Worm (Caenorhabditis elegans) whole organism, late embryonic: ENCODE results near the gene C14C6.13.

Source experiments
- C08G9.2 ChIP-seq: sonication (generic microtip); optimal IDR thresholded peaks from 2 replicates; lab custom pipeline; 2016; ENCODE audit warnings: mild to moderate bottlenecking, missing genetic modification characterization, moderate library complexity, missing compliant biosample characterization
- C38D4.7 ChIP-seq: fragments of 200-800 bp; sonication (Bioruptor generic); optimal IDR thresholded peaks from 2 replicates; lab custom pipeline; 2018; ENCODE audit warnings: mild to moderate bottlenecking, missing genetic modification characterization, moderate library complexity, missing compliant biosample characterization
- F13H6.1 ChIP-seq: sonication (generic microtip); optimal IDR thresholded peaks from 2 replicates; lab custom pipeline; 2016; ENCODE audit warnings: missing genetic modification characterization, missing compliant biosample characterization
- K09A11.1 ChIP-seq: sonication (generic microtip); optimal IDR thresholded peaks from 2 replicates; lab custom pipeline; 2017; ENCODE audit warnings: antibody characterized with exemption, mild to moderate bottlenecking, missing genetic modification characterization, missing compliant biosample characterization; ENCODE audit not compliant: insufficient read depth
- Y22D7AL.16 ChIP-seq: sonication (generic microtip); optimal IDR thresholded peaks from 2 replicates; lab custom pipeline; 2016; ENCODE audit warnings: missing genetic modification characterization, missing compliant biosample characterization
- ahr-1 ChIP-seq: sonication (generic microtip); optimal IDR thresholded peaks from 2 replicates; lab custom pipeline; 2016; ENCODE audit warnings: missing genetic modification characterization, missing compliant biosample characterization
- ama-1 ChIP-seq: fragments of 150-350 bp; optimal IDR thresholded peaks from 2 replicates; lab custom pipeline; 2014
- ceh-14 ChIP-seq: sonication (generic microtip); optimal IDR thresholded peaks from 2 replicates; lab custom pipeline; 2016; ENCODE audit warnings: missing genotype, missing genetic modification characterization, missing compliant biosample characterization
- ceh-2 ChIP-seq: sonication (generic microtip); optimal IDR thresholded peaks from 2 replicates; lab custom pipeline; 2016; ENCODE audit warnings: missing genotype, missing genetic modification characterization, missing compliant biosample characterization
- ceh-24 ChIP-seq: sonication (generic microtip); optimal IDR thresholded peaks from 2 replicates; lab custom pipeline; 2016; ENCODE audit warnings: mild to moderate bottlenecking, missing genetic modification characterization, missing compliant biosample characterization
- ceh-30 ChIP-seq: fragments of 150-350 bp; optimal IDR thresholded peaks from 2 replicates; lab custom pipeline; 2014; ENCODE audit warnings: missing biosample characterization, missing genetic modification characterization
- ceh-34 ChIP-seq: sonication (generic microtip); optimal IDR thresholded peaks from 2 replicates; lab custom pipeline; 2016; ENCODE audit warnings: mild to moderate bottlenecking, missing genetic modification characterization, missing compliant biosample characterization
- ceh-45 ChIP-seq: fragments of 200-800 bp; sonication (Bioruptor generic); IDR thresholded peaks from 2 replicates; pipeline ENCODE4 v1.3.6; 2022; ENCODE audit warnings: missing genetic modification reagents, missing genetic modification characterization, missing compliant biosample characterization
- ceh-6 ChIP-seq: fragments of 200-800 bp; sonication (Bioruptor generic); optimal IDR thresholded peaks from 2 replicates; lab custom pipeline; 2018; ENCODE audit warnings: mild to moderate bottlenecking, missing genetic modification characterization, missing compliant biosample characterization
- ceh-9 ChIP-seq: sonication (generic microtip); optimal IDR thresholded peaks from 2 replicates; lab custom pipeline; 2016; ENCODE audit warnings: mild to moderate bottlenecking, missing genetic modification characterization, inconsistent platforms, missing compliant biosample characterization
- dmd-4 ChIP-seq: sonication (generic microtip); optimal IDR thresholded peaks from 2 replicates; lab custom pipeline; 2016; ENCODE audit warnings: borderline replicate concordance, missing genetic modification characterization, missing compliant biosample characterization
- elt-4 ChIP-seq: sonication (generic microtip); optimal IDR thresholded peaks from 2 replicates; lab custom pipeline; 2016; ENCODE audit warnings: missing genetic modification characterization, missing compliant biosample characterization
- ets-4 ChIP-seq: sonication (generic microtip); optimal IDR thresholded peaks from 2 replicates; lab custom pipeline; 2016; ENCODE audit warnings: missing genetic modification characterization, missing compliant biosample characterization
- fax-1 ChIP-seq: sonication (generic microtip); optimal IDR thresholded peaks from 2 replicates; lab custom pipeline; 2016; ENCODE audit warnings: missing genotype, missing genetic modification characterization, missing compliant biosample characterization
- fkh-6 ChIP-seq: sonication (generic microtip); optimal IDR thresholded peaks from 2 replicates; lab custom pipeline; 2016; ENCODE audit warnings: missing genetic modification characterization, missing compliant biosample characterization
- hlh-13 ChIP-seq: fragments of 200-800 bp; sonication (Bioruptor generic); optimal IDR thresholded peaks from 2 replicates; lab custom pipeline; 2018; ENCODE audit warnings: mild to moderate bottlenecking, missing genetic modification characterization, missing compliant biosample characterization
- hlh-15 ChIP-seq: sonication (generic microtip); optimal IDR thresholded peaks from 2 replicates; lab custom pipeline; 2016; ENCODE audit warnings: missing genetic modification characterization, missing compliant biosample characterization
- hlh-30 ChIP-seq: sonication (generic microtip); optimal IDR thresholded peaks from 2 replicates; lab custom pipeline; 2017; ENCODE audit warnings: antibody characterized with exemption, missing genetic modification characterization, missing compliant biosample characterization; ENCODE audit not compliant: insufficient read depth
- hlh-6 ChIP-seq: sonication (generic microtip); optimal IDR thresholded peaks from 2 replicates; lab custom pipeline; 2016; ENCODE audit warnings: missing genotype, missing genetic modification characterization, missing compliant biosample characterization
- lim-6 ChIP-seq: sonication (generic microtip); optimal IDR thresholded peaks from 2 replicates; lab custom pipeline; 2016; ENCODE audit warnings: missing genetic modification characterization, missing compliant biosample characterization
- mec-3 ChIP-seq: sonication (generic microtip); optimal IDR thresholded peaks from 2 replicates; lab custom pipeline; 2016; ENCODE audit warnings: borderline replicate concordance, missing genetic modification characterization, missing compliant biosample characterization
- nfya-1 ChIP-seq: sonication (generic microtip); optimal IDR thresholded peaks from 2 replicates; lab custom pipeline; 2017; ENCODE audit warnings: missing genetic modification characterization, mild to moderate bottlenecking, missing compliant biosample characterization, antibody characterized with exemption, moderate library complexity
- nhr-232 ChIP-seq: sonication (generic microtip); optimal IDR thresholded peaks from 2 replicates; lab custom pipeline; 2016; ENCODE audit warnings: missing genetic modification characterization, missing compliant biosample characterization
- odd-2 ChIP-seq: sonication (generic microtip); optimal IDR thresholded peaks from 2 replicates; lab custom pipeline; 2017; ENCODE audit warnings: antibody characterized with exemption, mild to moderate bottlenecking, missing genetic modification characterization, missing compliant biosample characterization
- pag-3 ChIP-seq: sonication (generic microtip); optimal IDR thresholded peaks from 2 replicates; lab custom pipeline; 2016; ENCODE audit warnings: missing compliant biosample characterization, missing genetic modification characterization, borderline replicate concordance
- pax-1 ChIP-seq: fragments of 150-350 bp; optimal IDR thresholded peaks from 2 replicates; lab custom pipeline; 2014; ENCODE audit warnings: missing biosample characterization, missing genetic modification characterization
- pha-2 ChIP-seq: sonication (generic microtip); optimal IDR thresholded peaks from 2 replicates; lab custom pipeline; 2017; ENCODE audit warnings: mild to moderate bottlenecking, missing genetic modification characterization, missing compliant biosample characterization
- pqm-1 ChIP-seq: sonication (generic microtip); optimal IDR thresholded peaks from 2 replicates; lab custom pipeline; 2016; ENCODE audit warnings: missing genetic modification characterization, missing compliant biosample characterization
- sdc-2 ChIP-seq: sonication (generic microtip); optimal IDR thresholded peaks from 2 replicates; lab custom pipeline; 2016; ENCODE audit warnings: missing genotype, missing genetic modification characterization, missing compliant biosample characterization
- sox-2 ChIP-seq: fragments of 200-800 bp; sonication (Bioruptor generic); IDR thresholded peaks from 2 replicates; pipeline ENCODE4 v1.3.6; 2022; ENCODE audit warnings: missing genetic modification reagents, missing genetic modification characterization, missing compliant biosample characterization
- tbx-7 ChIP-seq: sonication (generic microtip); optimal IDR thresholded peaks from 2 replicates; lab custom pipeline; 2016; ENCODE audit warnings: missing genotype, missing genetic modification characterization, missing compliant biosample characterization
- unc-3 ChIP-seq, 2 experiments: fragments of 200-800 bp in 1 of 2; sonication (Bioruptor generic) in 1 of 2; sonication (generic microtip) in 1 of 2; conservative IDR thresholded peaks in 1 of 2; optimal IDR thresholded peaks in 1 of 2; 2 replicates each; pipeline versions ENCODE4 v1.3.6 to Lab custom; 2016 to 2022; ENCODE audit warnings: missing compliant biosample characterization in 2 of 2, missing genetic modification characterization in 2 of 2, missing genetic modification reagents in 1 of 2
- unc-42 ChIP-seq: sonication (generic microtip); optimal IDR thresholded peaks from 2 replicates; lab custom pipeline; 2016; ENCODE audit warnings: missing genotype, missing genetic modification characterization, missing compliant biosample characterization

The C14C6.13 gene

ce11 chrV:578977-579376, 4.4 kb upstream of the C14C6.13 start, which contains the start of gene K06H6.4:
TSS of gene K06H6.4 (plus strand) at chrV:579277.
- no peak for TF ChIP-seq C08G9.2 (tag; lab: Kevin White, UChicago)
- TF ChIP-seq ets-4 (tag; lab: Kevin White, UChicago): no peak
- TF ChIP-seq odd-2: no peak
- no peak for TF ChIP-seq tbx-7
- no peak for TF ChIP-seq F13H6.1 (tag; lab: Kevin White, UChicago)
- TF ChIP-seq mec-3 (tag; lab: Kevin White, UChicago): no peak
- no peak for TF ChIP-seq pag-3 (tag; lab: Kevin White, UChicago)
- TF ChIP-seq fax-1: no peak
- TF ChIP-seq pqm-1 (tag; lab: Kevin White, UChicago): no peak
- no peak for TF ChIP-seq nhr-232
- no peak for TF ChIP-seq ceh-34 (tag; lab: Kevin White, UChicago)
- no peak for TF ChIP-seq hlh-30 (tag; lab: Kevin White, UChicago)
- no peak for TF ChIP-seq ahr-1 (tag; lab: Kevin White, UChicago)
- no peak for TF ChIP-seq ceh-24 (tag; lab: Kevin White, UChicago)
- TF ChIP-seq ceh-6 (GFP tag; lab: Kevin White, UChicago): no peak
- TF ChIP-seq C38D4.7 (GFP tag; lab: Kevin White, UChicago): no peak
- no peak for TF ChIP-seq dmd-4
- TF ChIP-seq ceh-2: no peak

DNA sequence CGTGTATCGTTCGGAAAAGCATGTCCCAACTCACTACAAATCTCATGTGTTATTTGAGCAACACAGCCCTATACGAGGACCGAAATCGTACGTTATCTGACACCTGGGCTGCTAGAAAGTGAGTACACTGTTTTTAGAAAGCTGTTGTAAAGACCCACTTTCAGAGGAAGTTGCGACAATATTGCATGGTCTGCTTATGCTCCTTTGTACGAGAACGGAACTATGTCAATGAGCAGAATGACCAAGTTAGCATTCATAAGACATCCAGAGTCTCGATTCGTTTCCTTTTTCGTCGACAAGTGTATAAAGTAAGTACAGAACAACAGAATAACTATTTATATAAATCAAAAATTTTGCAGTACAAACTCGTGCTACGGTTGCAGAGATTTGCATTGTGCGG, 2.4 kb upstream of the C14C6.13 start:
- TF ChIP-seq ceh-9 (tag; lab: Kevin White, UChicago): no peak
- no peak for TF ChIP-seq elt-4 (tag; lab: Kevin White, UChicago)
- no peak for TF ChIP-seq pax-1 (tag; lab: Kevin White, UChicago)
- TF ChIP-seq sdc-2 (tag; lab: Kevin White, UChicago): no peak
- TF ChIP-seq pha-2: no peak
- no peak for TF ChIP-seq nfya-1 (tag; lab: Kevin White, UChicago)
- TF ChIP-seq mec-3 (tag; lab: Kevin White, UChicago): no peak
- TF ChIP-seq ceh-14 (tag; lab: Kevin White, UChicago): no peak
- no peak for TF ChIP-seq unc-42 (tag; lab: Kevin White, UChicago)
- TF ChIP-seq sox-2 (GFP tag; lab: Robert Waterston, UW): no peak
- no peak for TF ChIP-seq ceh-45 (GFP tag; lab: Robert Waterston, UW)
- no peak for TF ChIP-seq lim-6 (tag; lab: Kevin White, UChicago)
- no peak for TF ChIP-seq ceh-2
- TF ChIP-seq hlh-30 (tag; lab: Kevin White, UChicago): no peak
- no peak for TF ChIP-seq Y22D7AL.16
- TF ChIP-seq ceh-30 (tag; lab: Kevin White, UChicago): no peak
- TF ChIP-seq ceh-34 (tag; lab: Kevin White, UChicago): no peak
- no peak for TF ChIP-seq hlh-15 (tag; lab: Kevin White, UChicago)
- no peak for TF ChIP-seq fkh-6 (tag; lab: Kevin White, UChicago)

DNA sequence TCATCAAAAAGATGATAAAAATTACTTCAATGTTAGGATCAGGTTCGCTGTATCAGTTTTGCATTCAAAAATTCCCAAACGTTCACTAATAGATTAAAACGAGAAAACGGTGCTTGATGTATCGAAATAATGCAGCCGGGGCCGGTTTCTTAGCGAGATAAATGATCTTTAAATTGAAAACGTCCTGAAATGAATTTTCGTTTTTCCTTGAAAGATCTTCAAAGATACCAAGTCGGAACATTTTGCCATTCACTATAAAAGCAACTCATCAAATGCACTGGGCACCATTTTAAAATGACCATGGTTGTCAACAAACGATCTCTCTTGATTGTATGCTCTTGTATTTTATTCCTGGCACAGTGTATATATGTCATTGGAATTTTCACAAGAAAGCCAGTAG, 1.5 kb upstream of the C14C6.13 start, which contains the start of gene K06H6.5:
Gene K06H6.5, plus strand, starts transcription at position 301 of the 400 bp plus-strand sequence.
- TF ChIP-seq ceh-45 (GFP tag; lab: Robert Waterston, UW) (no peak), unc-3 (GFP tag; conservative IDR thresholded peaks at IDR 0.05; lab: Robert Waterston, UW) (no peak), unc-3 (tag; optimal IDR thresholded peaks at IDR 0.05; lab: Kevin White, UChicago) (no peak)

DNA sequence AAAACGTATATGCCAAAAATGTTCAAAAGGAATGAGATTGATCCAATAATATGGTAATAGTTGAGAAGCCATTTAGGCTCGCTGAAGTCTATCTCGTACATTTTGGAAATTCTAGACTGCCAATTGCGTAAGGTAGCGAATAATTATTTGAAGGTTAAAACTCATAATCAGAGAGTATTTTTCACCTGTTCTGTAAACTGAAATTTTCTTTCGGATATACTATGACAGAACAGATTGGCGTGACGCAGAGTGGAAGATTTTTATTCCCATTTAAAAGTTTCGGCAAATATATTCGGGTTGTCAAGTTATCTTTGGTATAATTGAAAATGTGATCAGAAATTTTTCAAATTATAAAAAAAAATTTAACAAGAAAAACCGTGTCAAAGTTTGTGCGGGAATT, 6.4 kb downstream of the C14C6.13 start, which contains the start of gene sri-72:
Gene sri-72, minus strand, starts transcription at position 101 of the 400 bp plus-strand sequence.
- TF ChIP-seq hlh-6 (tag; lab: Kevin White, UChicago) (no peak), nfya-1 (tag; lab: Kevin White, UChicago) (no peak), K09A11.1 (tag; lab: Kevin White, UChicago) (no peak), ama-1 (no peak), hlh-13 (GFP tag; lab: Kevin White, UChicago) (no peak)
